Worm (Caenorhabditis elegans): Measurements from ENCODE around the gene K08D9.2.

K08D9.2 gene

DNA sequence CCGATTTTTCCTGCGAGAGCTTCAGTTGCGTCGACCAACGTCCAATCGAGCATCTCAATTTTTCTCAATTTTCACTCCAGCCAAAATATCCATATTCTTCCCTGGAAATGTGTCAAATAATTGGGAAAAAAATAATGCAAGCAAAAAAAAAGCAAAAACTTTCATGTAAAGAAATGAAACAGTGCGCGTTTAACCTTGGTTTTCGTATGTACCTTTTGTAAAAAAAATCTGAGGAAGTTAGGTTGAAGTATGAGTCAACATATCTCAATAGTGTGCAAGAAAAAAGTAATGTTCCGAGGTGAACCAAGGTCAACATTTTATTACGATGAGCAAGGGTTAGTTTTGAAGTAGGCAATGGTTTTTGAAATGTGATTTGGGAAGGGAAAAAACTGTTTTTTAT lies 22.7 kb downstream of the K08D9.2 start, which contains the start of gene T28A11.13:
T28A11.13 (minus strand) TSS at position 101 of the 400 bp plus-strand sequence.
- TF ChIP-seq ztf-16 (tag; optimal IDR thresholded peaks at IDR 0.05) (no peak), ttx-3 (tag; optimal IDR thresholded peaks at IDR 0.05) (no peak), pha-2 (tag; optimal IDR thresholded peaks at IDR 0.05) (no peak), ahr-1 (tag; optimal IDR thresholded peaks at IDR 0.05) (no peak), lim-6 (tag; optimal IDR thresholded peaks at IDR 0.05) (no peak), eyg-1 (tag; optimal IDR thresholded peaks at IDR 0.05) (no peak), mec-3 (tag; optimal IDR thresholded peaks at IDR 0.05; ENCODE audit: borderline replicate concordance) (no peak), ama-1 (optimal IDR thresholded peaks at IDR 0.05) (no peak), sdc-2 (tag; optimal IDR thresholded peaks at IDR 0.05) (no peak), tbx-2 (tag; optimal IDR thresholded peaks at IDR 0.05) (no peak), ceh-48 (tag; optimal IDR thresholded peaks at IDR 0.05) (no peak), elt-2 (tag; optimal IDR thresholded peaks at IDR 0.05) (no peak), sox-2 (GFP tag; IDR thresholded peaks at IDR 0.05) (no peak), syd-9 (tag; optimal IDR thresholded peaks at IDR 0.05) (no peak), unc-42 (tag; optimal IDR thresholded peaks at IDR 0.05) (no peak), ceh-30 (tag; optimal IDR thresholded peaks at IDR 0.05) (no peak), hlh-13 (GFP tag; optimal IDR thresholded peaks at IDR 0.05) (no peak), fkh-10 (GFP tag; optimal IDR thresholded peaks at IDR 0.05) (no peak), npax-4 (tag; optimal IDR thresholded peaks at IDR 0.05) (no peak), ceh-24 (tag; optimal IDR thresholded peaks at IDR 0.05) (no peak)

DNA sequence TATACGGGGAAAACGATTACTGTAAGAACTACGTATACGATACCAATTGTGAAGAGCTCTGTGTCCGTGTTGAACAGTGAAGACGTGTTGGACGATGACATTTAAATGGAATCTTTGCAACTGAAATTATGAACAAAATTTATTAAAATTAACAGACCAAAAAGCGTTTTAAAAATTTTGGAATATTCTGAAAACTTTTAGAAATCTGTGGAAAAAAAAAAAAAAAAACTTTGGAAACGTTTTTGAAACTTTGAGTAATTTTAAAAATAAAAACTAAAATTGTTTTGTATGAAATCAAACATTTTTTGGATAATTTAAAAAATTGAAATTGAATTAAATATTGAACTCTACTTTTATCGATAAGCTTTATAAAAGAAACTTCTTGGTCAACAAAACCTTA lies 28.6 kb downstream of the K08D9.2 start, which contains the start of gene srt-63:
srt-63 (minus strand) TSS at position 101 of the 400 bp plus-strand sequence.
- TF ChIP-seq ceh-24 (tag; optimal IDR thresholded peaks at IDR 0.05) (no peak), fkh-6 (tag; optimal IDR thresholded peaks at IDR 0.05) (no peak), K09A11.1 (tag; optimal IDR thresholded peaks at IDR 0.05; ENCODE audit: insufficient read depth) (no peak), elt-2 (tag; optimal IDR thresholded peaks at IDR 0.05) (no peak), nhr-232 (tag; optimal IDR thresholded peaks at IDR 0.05) (no peak), syd-9 (tag; optimal IDR thresholded peaks at IDR 0.05) (no peak), ceh-31 (tag; optimal IDR thresholded peaks at IDR 0.05) (no peak), elt-4 (tag; optimal IDR thresholded peaks at IDR 0.05) (no peak)

DNA sequence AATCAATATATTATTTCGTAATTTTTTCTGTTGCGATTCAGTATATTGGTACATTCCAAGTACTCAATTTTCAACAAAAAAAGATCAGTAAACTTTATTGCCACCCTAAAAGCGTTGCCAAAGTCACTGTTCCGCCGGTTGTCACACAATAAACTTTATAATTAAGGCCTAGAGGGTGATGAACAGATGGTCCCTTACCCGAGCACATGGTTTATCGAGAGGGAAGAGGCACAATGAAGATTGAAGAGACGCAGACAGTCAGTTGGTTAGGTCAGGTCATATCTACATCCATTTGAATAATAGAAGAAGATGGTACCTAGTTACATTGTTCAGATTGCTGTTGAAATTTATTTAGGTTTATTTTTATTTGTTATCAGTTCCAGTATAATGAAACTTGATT lies 29.3 kb downstream of the K08D9.2 start:
- TF ChIP-seq hlh-8 (tag; optimal IDR thresholded peaks at IDR 0.05) (peak; percentile 30), gmeb-2 (tag; optimal IDR thresholded peaks at IDR 0.05) (no peak), hlh-30 (tag; optimal IDR thresholded peaks at IDR 0.05; ENCODE audit: insufficient read depth) (peak; percentile 37), C08G9.2 (tag; optimal IDR thresholded peaks at IDR 0.05) (no peak), elt-4 (tag; optimal IDR thresholded peaks at IDR 0.05) (no peak), zip-5 (tag; optimal IDR thresholded peaks at IDR 0.05) (no peak)

DNA sequence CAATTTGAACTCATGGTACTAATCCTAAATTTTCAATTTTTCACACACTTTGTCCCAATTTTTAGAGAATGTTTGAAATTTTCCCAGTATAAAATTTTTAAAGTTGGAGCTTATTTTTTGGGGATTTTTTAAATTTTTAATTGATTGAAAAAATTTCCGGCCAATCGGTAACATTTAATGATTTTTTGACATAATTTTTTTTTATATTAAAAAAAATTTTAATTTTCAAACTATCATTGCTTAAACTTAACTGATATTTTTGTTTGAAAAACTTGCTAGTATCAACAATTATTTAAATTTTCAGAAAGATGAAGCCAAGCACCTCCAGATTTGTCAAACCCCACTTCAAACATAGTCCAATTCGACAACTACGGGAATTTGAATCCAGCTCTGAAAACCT lies 29.8 kb downstream of the K08D9.2 start, which contains the start of gene T28A11.22:
T28A11.22 (plus strand) TSS at position 301 of the 400 bp plus-strand sequence.
- TF ChIP-seq ceh-2 (tag; optimal IDR thresholded peaks at IDR 0.05) = no peak
- TF ChIP-seq mec-3 (tag; optimal IDR thresholded peaks at IDR 0.05; ENCODE audit: borderline replicate concordance) = no peak
- TF ChIP-seq pha-4 (tag; optimal IDR thresholded peaks at IDR 0.05) = no peak
- TF ChIP-seq nhr-232 (tag; optimal IDR thresholded peaks at IDR 0.05) = no peak
- TF ChIP-seq tbx-2 (tag; optimal IDR thresholded peaks at IDR 0.05) = no peak
- TF ChIP-seq unc-86 (tag; optimal IDR thresholded peaks at IDR 0.05) = no peak
- no peak for TF ChIP-seq ceh-9 (tag; optimal IDR thresholded peaks at IDR 0.05)
- no peak for TF ChIP-seq nhr-11 (tag; optimal IDR thresholded peaks at IDR 0.05)
- TF ChIP-seq zip-5 (tag; optimal IDR thresholded peaks at IDR 0.05) = no peak
- TF ChIP-seq lim-6 (tag; optimal IDR thresholded peaks at IDR 0.05) = no peak
- no peak for TF ChIP-seq ref-2 (tag; optimal IDR thresholded peaks at IDR 0.05)
- TF ChIP-seq C38D4.7 (GFP tag; optimal IDR thresholded peaks at IDR 0.05) = no peak
- no peak for TF ChIP-seq tbx-7 (tag; optimal IDR thresholded peaks at IDR 0.05)
- no peak for TF ChIP-seq ceh-19 (GFP tag; optimal IDR thresholded peaks at IDR 0.05)
- TF ChIP-seq K02D7.2 (tag; optimal IDR thresholded peaks at IDR 0.05) = no peak
- no peak for TF ChIP-seq pros-1 (tag; optimal IDR thresholded peaks at IDR 0.05)
- TF ChIP-seq ceh-30 (tag; optimal IDR thresholded peaks at IDR 0.05) = no peak
- no peak for TF ChIP-seq hlh-13 (GFP tag; optimal IDR thresholded peaks at IDR 0.05)
- TF ChIP-seq hlh-6 (tag; optimal IDR thresholded peaks at IDR 0.05) = no peak
- TF ChIP-seq hlh-30 (tag; optimal IDR thresholded peaks at IDR 0.05; ENCODE audit: insufficient read depth) = no peak
